In the genomic region with DNA sequence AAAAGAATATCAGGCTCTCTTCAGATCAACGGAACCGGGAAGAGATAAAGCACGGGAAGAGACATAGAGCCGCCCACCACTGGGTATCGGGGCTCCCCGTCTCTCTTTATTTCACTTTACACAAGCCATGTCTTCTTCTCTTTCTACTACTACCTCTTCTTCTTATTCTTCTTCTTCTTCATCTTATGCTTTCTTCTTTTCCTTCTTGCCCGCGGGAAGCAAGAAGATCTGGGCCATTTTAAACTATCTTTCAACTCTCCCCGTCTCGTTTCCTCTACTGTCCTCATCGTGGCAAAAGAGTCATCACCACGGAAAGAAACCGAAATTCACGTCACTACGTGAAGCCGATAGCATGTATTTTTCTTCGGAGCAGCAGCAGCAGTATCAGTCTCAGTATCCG, we compare ENCODE assay signal across 3 worm cellular contexts.
TF ChIP-seq lines count a peak whose summit lies in the region.

No protein-coding gene starts in this region.

TF ChIP-seq in whole organism, L1 larva, 84 proteins besides CTCF, POLR2A, EP300 and RAD21 (continued from another document):
- TF ChIP-seq C04F5.9 (tag; optimal IDR thresholded peaks at IDR 0.05; lab: Kevin White, UChicago) (no peak), ces-1 (GFP tag; optimal IDR thresholded peaks at IDR 0.05; lab: Kevin White, UChicago) (no peak)

TF ChIP-seq in whole organism, L4 larva, 104 proteins besides CTCF, POLR2A, EP300 and RAD21 (continued from another document):
- TF ChIP-seq rbr-2 (tag; optimal IDR thresholded peaks at IDR 0.05; lab: Kevin White, UChicago) (no peak), skn-1 (tag; optimal IDR thresholded peaks at IDR 0.05; lab: Kevin White, UChicago) (no peak), ZK337.2 (GFP tag; IDR thresholded peaks at IDR 0.05; lab: Robert Waterston, UW) (no peak), aly-2 (tag; optimal IDR thresholded peaks at IDR 0.05; lab: Kevin White, UChicago) (no peak), mxl-3 (GFP tag; optimal IDR thresholded peaks at IDR 0.05; lab: Kevin White, UChicago) (no peak), mxl-2 (GFP tag; conservative IDR thresholded peaks at IDR 0.05; lab: Robert Waterston, UW) (no peak), ceh-44 (GFP tag; IDR thresholded peaks at IDR 0.05; lab: Robert Waterston, UW) (no peak), tag-97 (GFP tag; IDR thresholded peaks at IDR 0.05; lab: Robert Waterston, UW) (no peak), egl-43 (GFP tag; IDR thresholded peaks at IDR 0.05; lab: Robert Waterston, UW) (no peak), nhr-102 (tag; optimal IDR thresholded peaks at IDR 0.05; lab: Kevin White, UChicago) (no peak), set-16 (GFP tag; IDR thresholded peaks at IDR 0.05; lab: Robert Waterston, UW) (peak; percentile 22; the same call in 1 of the 2 replicates), dpl-1 (GFP tag; optimal IDR thresholded peaks at IDR 0.05; lab: Kevin White, UChicago) (no peak), nhr-41 (GFP tag; IDR thresholded peaks at IDR 0.05; lab: Robert Waterston, UW) (no peak), hlh-11 (tag; optimal IDR thresholded peaks at IDR 0.05; lab: Kevin White, UChicago) (peak; percentile 29), unc-130 (GFP tag; optimal IDR thresholded peaks at IDR 0.05; lab: Kevin White, UChicago) (no peak), aha-1 (tag; lab: Kevin White, UChicago) (peak; percentile 47)

TF ChIP-seq in whole organism, late embryonic, 69 proteins besides CTCF, POLR2A, EP300 and RAD21 (continued from another document):
- no peak for TF ChIP-seq npax-4 (tag; optimal IDR thresholded peaks at IDR 0.05; lab: Kevin White, UChicago)
- TF ChIP-seq rnt-1 (tag; optimal IDR thresholded peaks at IDR 0.05; lab: Kevin White, UChicago), result peak; percentile 56
- peak; percentile 90 for TF ChIP-seq ceh-18 (tag; optimal IDR thresholded peaks at IDR 0.05; lab: Kevin White, UChicago)
- no peak for TF ChIP-seq pax-1 (tag; optimal IDR thresholded peaks at IDR 0.05; lab: Kevin White, UChicago)
- no peak for TF ChIP-seq Y22D7AL.16 (tag; optimal IDR thresholded peaks at IDR 0.05; lab: Kevin White, UChicago)
- TF ChIP-seq syd-9 (tag; optimal IDR thresholded peaks at IDR 0.05; lab: Kevin White, UChicago), result peak; percentile 12
- TF ChIP-seq ceh-14 (tag; optimal IDR thresholded peaks at IDR 0.05; lab: Kevin White, UChicago), result no peak
- no peak for TF ChIP-seq sox-2 (GFP tag; IDR thresholded peaks at IDR 0.05; lab: Robert Waterston, UW)
- TF ChIP-seq zip-5 (tag; optimal IDR thresholded peaks at IDR 0.05; lab: Kevin White, UChicago), result no peak
- no peak for TF ChIP-seq ahr-1 (tag; optimal IDR thresholded peaks at IDR 0.05; lab: Kevin White, UChicago)
- no peak for TF ChIP-seq ceh-9 (tag; optimal IDR thresholded peaks at IDR 0.05; lab: Kevin White, UChicago)
- TF ChIP-seq hlh-30 (tag; optimal IDR thresholded peaks at IDR 0.05; lab: Kevin White, UChicago; ENCODE audit: insufficient read depth), result no peak
- no peak for TF ChIP-seq tbx-7 (tag; optimal IDR thresholded peaks at IDR 0.05; lab: Kevin White, UChicago)
- no peak for TF ChIP-seq C08G9.2 (tag; optimal IDR thresholded peaks at IDR 0.05; lab: Kevin White, UChicago)
- TF ChIP-seq dmd-4 (tag; optimal IDR thresholded peaks at IDR 0.05; lab: Kevin White, UChicago; ENCODE audit: borderline replicate concordance), result no peak
- TF ChIP-seq unc-3 (GFP tag; conservative IDR thresholded peaks at IDR 0.05; lab: Robert Waterston, UW), result no peak
- no peak for TF ChIP-seq unc-3 (tag; optimal IDR thresholded peaks at IDR 0.05; lab: Kevin White, UChicago)
- peak; percentile 44 for TF ChIP-seq ceh-34 (tag; optimal IDR thresholded peaks at IDR 0.05; lab: Kevin White, UChicago)
- TF ChIP-seq hlh-13 (GFP tag; optimal IDR thresholded peaks at IDR 0.05; lab: Kevin White, UChicago), result no peak
- TF ChIP-seq gmeb-2 (tag; optimal IDR thresholded peaks at IDR 0.05; lab: Kevin White, UChicago), result no peak
- no peak for TF ChIP-seq ztf-16 (tag; optimal IDR thresholded peaks at IDR 0.05; lab: Kevin White, UChicago)
- TF ChIP-seq ttx-3 (tag; optimal IDR thresholded peaks at IDR 0.05; lab: Kevin White, UChicago), result no peak
- no peak for TF ChIP-seq fkh-6 (tag; optimal IDR thresholded peaks at IDR 0.05; lab: Kevin White, UChicago)
- no peak for TF ChIP-seq lim-6 (tag; optimal IDR thresholded peaks at IDR 0.05; lab: Kevin White, UChicago)
- no peak for TF ChIP-seq odd-2 (tag; optimal IDR thresholded peaks at IDR 0.05; lab: Kevin White, UChicago)
- no peak for TF ChIP-seq K02D7.2 (tag; optimal IDR thresholded peaks at IDR 0.05; lab: Kevin White, UChicago)
- peak; percentile 12 for TF ChIP-seq nfya-1 (tag; optimal IDR thresholded peaks at IDR 0.05; lab: Kevin White, UChicago)
- peak; percentile 30 for TF ChIP-seq tbx-2 (tag; optimal IDR thresholded peaks at IDR 0.05; lab: Kevin White, UChicago)
- no peak for TF ChIP-seq dve-1 (tag; optimal IDR thresholded peaks at IDR 0.05; lab: Kevin White, UChicago)
- TF ChIP-seq pat-9 (tag; optimal IDR thresholded peaks at IDR 0.05; lab: Kevin White, UChicago), result peak; percentile 20
- no peak for TF ChIP-seq sdc-2 (tag; optimal IDR thresholded peaks at IDR 0.05; lab: Kevin White, UChicago)
- TF ChIP-seq F13H6.1 (tag; optimal IDR thresholded peaks at IDR 0.05; lab: Kevin White, UChicago), result no peak
- no peak for TF ChIP-seq T23F11.4 (GFP tag; optimal IDR thresholded peaks at IDR 0.05; lab: Kevin White, UChicago)
- no peak for TF ChIP-seq unc-42 (tag; optimal IDR thresholded peaks at IDR 0.05; lab: Kevin White, UChicago)
- TF ChIP-seq che-1 (tag; optimal IDR thresholded peaks at IDR 0.05; lab: Kevin White, UChicago), result no peak
